Worm (Caenorhabditis elegans) whole organism, L2 larva: ENCODE measurements around the gene F46F5.15.

ENCODE experiments used
- R02D3.7 ChIP-seq: fragments of 150-350 bp; optimal IDR thresholded peaks from 2 replicates; lab custom pipeline; 2014; ENCODE audit warnings: missing biosample characterization, missing genetic modification characterization
- Y55F3AM.14 ChIP-seq: fragments of 200-800 bp; sonication (Bioruptor generic); optimal IDR thresholded peaks from 2 replicates; lab custom pipeline; 2018; ENCODE audit warnings: mild to moderate bottlenecking, missing genetic modification characterization, missing compliant biosample characterization
- aly-2 ChIP-seq: fragments of 150-350 bp; optimal IDR thresholded peaks from 2 replicates; lab custom pipeline; 2014; ENCODE audit warnings: missing biosample characterization, missing genetic modification characterization
- ama-1 ChIP-seq: fragments of 150-350 bp; optimal IDR thresholded peaks from 2 replicates; lab custom pipeline; 2018; ENCODE audit warnings: inconsistent platforms
- ceh-82 ChIP-seq: fragments of 150-350 bp; optimal IDR thresholded peaks from 2 replicates; lab custom pipeline; 2014; ENCODE audit warnings: missing biosample characterization, missing genetic modification characterization
- lin-39 ChIP-seq: fragments of 150-350 bp; optimal IDR thresholded peaks from 2 replicates; lab custom pipeline; 2014; ENCODE audit warnings: missing biosample characterization, missing genetic modification reagents, missing genetic modification characterization
- lsy-2 ChIP-seq, 2 experiments: fragments of 150-350 bp in 1 of 2; sonication (generic microtip) in 1 of 2; optimal IDR thresholded peaks; 2 replicates each; lab custom pipeline; 2014 to 2017; ENCODE audit warnings: missing biosample characterization in 2 of 2, missing genetic modification characterization in 2 of 2
- nhr-25 ChIP-seq: fragments of 150-350 bp; sonication (generic microtip); optimal IDR thresholded peaks from 3 replicates; lab custom pipeline; 2014; ENCODE audit warnings: missing biosample characterization, missing genetic modification characterization
- zag-1 ChIP-seq: fragments of 150-350 bp; optimal IDR thresholded peaks from 2 replicates; lab custom pipeline; 2014; ENCODE audit warnings: missing biosample characterization, missing genetic modification characterization

DNA sequence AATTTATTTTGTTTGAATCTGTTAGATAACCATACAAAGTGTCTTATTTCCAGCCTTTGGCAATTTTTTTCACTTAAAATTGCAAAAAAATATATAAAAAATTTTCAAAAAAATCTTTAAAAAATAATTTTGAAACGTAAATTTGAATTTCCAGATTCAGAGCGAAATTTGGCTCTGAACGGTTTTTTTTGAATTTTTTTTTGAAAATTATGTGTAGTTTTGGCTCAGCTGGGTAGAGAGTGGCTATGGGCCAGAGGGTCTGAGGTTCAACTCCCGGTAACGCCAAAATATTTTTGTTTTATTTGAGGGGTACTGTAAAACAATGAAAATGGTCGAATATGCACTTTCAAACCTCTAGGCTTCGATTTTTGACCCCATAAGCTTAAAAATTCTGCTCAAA lies 34.8 kb upstream of the F46F5.15 start:
- TF ChIP-seq ceh-82 (tag; lab: Kevin White, UChicago): no peak
- TF ChIP-seq zag-1 (tag; lab: Kevin White, UChicago): no peak
- no peak for TF ChIP-seq ama-1
- TF ChIP-seq R02D3.7 (tag; lab: Kevin White, UChicago): no peak
- no peak for TF ChIP-seq Y55F3AM.14 (GFP tag; lab: Kevin White, UChicago)
- no peak for TF ChIP-seq nhr-25 (tag; lab: Kevin White, UChicago)
- no peak for TF ChIP-seq lsy-2 (tag; optimal IDR thresholded peaks at IDR 0.05; lab: Kevin White, UChicago)
- no peak for TF ChIP-seq lin-39 (tag; lab: Kevin White, UChicago)
- no peak for TF ChIP-seq aly-2 (tag; lab: Kevin White, UChicago)
